Fruit fly (Drosophila melanogaster): ENCODE measurements around the gene CG5555.

Gene CG5555

dm6 chr3R:19132146-19132833, 48.0 kb downstream of the CG5555 start, which contains the start of gene Cyp12a5 (continued):
- TF ChIP-seq Lpt (GFP tag; optimal IDR thresholded peaks at IDR 0.05), result no peak
- no peak for TF ChIP-seq sqz (GFP tag; optimal IDR thresholded peaks at IDR 0.05)
- TF ChIP-seq wdn (GFP tag; IDR thresholded peaks at IDR 0.05), result no peak
- TF ChIP-seq dati (GFP tag; IDR thresholded peaks at IDR 0.05), result no peak
- no peak for TF ChIP-seq CG4424 (GFP tag; optimal IDR thresholded peaks at IDR 0.05)
- no peak for TF ChIP-seq CG9437 (GFP tag; optimal IDR thresholded peaks at IDR 0.05)
- TF ChIP-seq CG14860 (GFP tag; IDR thresholded peaks at IDR 0.05; ENCODE audit: partially characterized antibody), result no peak
- TF ChIP-seq CG9932 (GFP tag; IDR thresholded peaks at IDR 0.05), result 0 out of 2 replicates have a peak, but pooled peaks have one; percentile 25
- peak; percentile 47 for TF ChIP-seq sd (tag; optimal IDR thresholded peaks at IDR 0.05)
- peak; percentile 23 for TF ChIP-seq exex (tag; optimal IDR thresholded peaks at IDR 0.05)
- no peak for TF ChIP-seq hkb (optimal IDR thresholded peaks at IDR 0.05)
- TF ChIP-seq hkb (GFP tag; IDR thresholded peaks at IDR 0.05), result no peak
- no peak for TF ChIP-seq kni (GFP tag; optimal IDR thresholded peaks at IDR 0.05)
- peak in 1 of 2 experiments; percentile 21 for TF ChIP-seq Trl (optimal IDR thresholded peaks at IDR 0.05)
- no peak for TF ChIP-seq Trl (GFP tag; optimal IDR thresholded peaks at IDR 0.05)
- no peak for TF ChIP-seq HmgZ (tag; optimal IDR thresholded peaks at IDR 0.05)
- TF ChIP-seq lilli (GFP tag; optimal IDR thresholded peaks at IDR 0.05), result peak; percentile 19
- no peak for TF ChIP-seq CG10321 (GFP tag; IDR thresholded peaks at IDR 0.05)
- TF ChIP-seq CG6765 (GFP tag; optimal IDR thresholded peaks at IDR 0.05), result no peak
- no peak for TF ChIP-seq Fer3 (tag; optimal IDR thresholded peaks at IDR 0.05)
- no peak for TF ChIP-seq grn (GFP tag; optimal IDR thresholded peaks at IDR 0.05)
- no peak for TF ChIP-seq CG14014 (GFP tag; IDR thresholded peaks at IDR 0.05)
- TF ChIP-seq fu2 (GFP tag; optimal IDR thresholded peaks at IDR 0.05), result no peak
- no peak for TF ChIP-seq CG16863 (GFP tag; optimal IDR thresholded peaks at IDR 0.05)
- TF ChIP-seq CG3281 (GFP tag; optimal IDR thresholded peaks at IDR 0.05), result no peak
- no peak for TF ChIP-seq CG12299 (tag; optimal IDR thresholded peaks at IDR 0.05)
- TF ChIP-seq CG11085 (GFP tag; IDR thresholded peaks at IDR 0.05), result no peak
- no peak for TF ChIP-seq tup (GFP tag; optimal IDR thresholded peaks at IDR 0.05)
- TF ChIP-seq D19B (GFP tag; optimal IDR thresholded peaks at IDR 0.05), result peak; percentile 89
- no peak for TF ChIP-seq rib (GFP tag; IDR thresholded peaks at IDR 0.05)
- TF ChIP-seq gcm2 (GFP tag; optimal IDR thresholded peaks at IDR 0.05), result no peak
- TF ChIP-seq H2.0 (GFP tag; IDR thresholded peaks at IDR 0.05), result no peak
- TF ChIP-seq CG1602 (GFP tag; optimal IDR thresholded peaks at IDR 0.05), result no peak
- peak; percentile 69 for TF ChIP-seq Nf-YC (tag; optimal IDR thresholded peaks at IDR 0.05)
- no peak for TF ChIP-seq bcd (GFP tag; optimal IDR thresholded peaks at IDR 0.05)
- no peak for TF ChIP-seq ase (GFP tag; IDR thresholded peaks at IDR 0.05)
- 0 out of 2 replicates have a peak, but pooled peaks have one; percentile 11 for TF ChIP-seq CG32532 (GFP tag; IDR thresholded peaks at IDR 0.05)
